Fruit fly (Drosophila melanogaster) whole organism, wandering third instar larva: Measurements from ENCODE around the gene Fum3.

Source experiments
- Abd-B ChIP-seq: fragments of >200 bp; optimal IDR thresholded peaks from 2 replicates; lab custom pipeline; 2017; ENCODE audit warnings: missing biosample characterization, missing genetic modification characterization
- CG32264 ChIP-seq: fragments of 200-800 bp; sonication (Bioruptor generic); optimal IDR thresholded peaks from 2 replicates; lab custom pipeline; 2016; ENCODE audit warnings: missing biosample characterization, missing genetic modification characterization
- CG9705 ChIP-seq: fragments of 200-800 bp; sonication (Bioruptor generic); optimal IDR thresholded peaks from 2 replicates; lab custom pipeline; 2018; ENCODE audit warnings: missing biosample characterization, mild to moderate bottlenecking, missing genetic modification characterization
- CrebA ChIP-seq: fragments of 200-800 bp; sonication (Bioruptor generic); optimal IDR thresholded peaks from 2 replicates; lab custom pipeline; 2016; ENCODE audit warnings: missing biosample characterization, mild to moderate bottlenecking, missing genetic modification characterization, borderline replicate concordance
- Dfd ChIP-seq: fragments of >200 bp; optimal IDR thresholded peaks from 2 replicates; lab custom pipeline; 2017; ENCODE audit warnings: missing biosample characterization, missing genetic modification characterization
- Dif ChIP-seq: fragments of 200-275, 200-300 bp; sonication (Bioruptor generic); optimal IDR thresholded peaks from 2 replicates; lab custom pipeline; 2018; ENCODE audit warnings: missing biosample characterization, missing genetic modification characterization; ENCODE audit not compliant: partially characterized antibody
- GATAd ChIP-seq: sonication (Bioruptor generic); optimal IDR thresholded peaks from 2 replicates; lab custom pipeline; 2016; ENCODE audit warnings: missing biosample characterization, missing genetic modification characterization
- HLH106 ChIP-seq: fragments of 200-800 bp; optimal IDR thresholded peaks from 3 replicates; lab custom pipeline; 2019; ENCODE audit warnings: missing biosample characterization, mild to moderate bottlenecking, missing genetic modification characterization, moderate library complexity
- Hnf4 ChIP-seq: fragments of 200-800 bp; sonication (Bioruptor generic); optimal IDR thresholded peaks from 2 replicates; lab custom pipeline; 2016; ENCODE audit warnings: missing biosample characterization, mild to moderate bottlenecking, missing genetic modification characterization
- Hr78 ChIP-seq: fragments of >200 bp; optimal IDR thresholded peaks from 2 replicates; lab custom pipeline; 2017; ENCODE audit warnings: missing biosample characterization, missing genetic modification characterization
- Hr83 ChIP-seq: fragments of 200-300 bp; sonication (Bioruptor generic); optimal IDR thresholded peaks from 2 replicates; lab custom pipeline; 2016; ENCODE audit warnings: missing biosample characterization, mild to moderate bottlenecking, missing genetic modification characterization, moderate library complexity; ENCODE audit not compliant: poor library complexity, severe bottlenecking
- Jra ChIP-seq: sonication (Bioruptor generic); optimal IDR thresholded peaks from 2 replicates; lab custom pipeline; 2016; ENCODE audit warnings: missing biosample characterization, missing genetic modification characterization
- Mio ChIP-seq: sonication (Bioruptor generic); optimal IDR thresholded peaks from 2 replicates; lab custom pipeline; 2016; ENCODE audit warnings: missing biosample characterization, missing genetic modification characterization
- Myc ChIP-seq: fragments of >200 bp; optimal IDR thresholded peaks from 2 replicates; lab custom pipeline; 2017
- N ChIP-seq: fragments of >200 bp; optimal IDR thresholded peaks from 2 replicates; lab custom pipeline; 2018; ENCODE audit warnings: missing biosample characterization, missing external identifiers, missing genetic modification characterization
- OdsH ChIP-seq: fragments of 200-800 bp; sonication (Bioruptor generic); optimal IDR thresholded peaks from 2 replicates; lab custom pipeline; 2016; ENCODE audit warnings: missing biosample characterization, mild to moderate bottlenecking, missing genetic modification characterization
- Rel ChIP-seq, 2 experiments: fragments of 200-800 bp; sonication (Bioruptor generic) in 1 of 2; optimal IDR thresholded peaks; 2 replicates in 1 of 2; 3 replicates in 1 of 2; lab custom pipeline; 2016 to 2019; ENCODE audit warnings: mild to moderate bottlenecking in 2 of 2, missing biosample characterization in 2 of 2, missing genetic modification characterization in 2 of 2, moderate library complexity in 1 of 2
- Sp1 ChIP-seq: fragments of 200-800 bp; sonication (Bioruptor generic); optimal IDR thresholded peaks from 3 replicates; lab custom pipeline; 2019; ENCODE audit warnings: missing biosample characterization, mild to moderate bottlenecking, missing genetic modification characterization, moderate library complexity
- Vsx2 ChIP-seq: fragments of 200-300, 225-300 bp; sonication (Bioruptor generic); optimal IDR thresholded peaks from 2 replicates; lab custom pipeline; 2018; ENCODE audit warnings: missing biosample characterization, missing genetic modification characterization; ENCODE audit not compliant: partially characterized antibody
- br ChIP-seq: fragments of 200-800 bp; sonication (Bioruptor generic); optimal IDR thresholded peaks from 2 replicates; lab custom pipeline; 2016; ENCODE audit warnings: missing biosample characterization, missing genetic modification characterization
- brk ChIP-seq: fragments of 200-800 bp; sonication (Bioruptor generic); optimal IDR thresholded peaks from 2 replicates; lab custom pipeline; 2016; ENCODE audit warnings: missing biosample characterization, mild to moderate bottlenecking, missing genetic modification characterization
- dl ChIP-seq, 2 experiments: fragments of 175-275, 200-275 bp in 1 of 2; fragments of 200-275 bp in 1 of 2; sonication (Bioruptor generic); optimal IDR thresholded peaks; lab custom pipeline; 2018; ENCODE audit warnings: mild to moderate bottlenecking in 2 of 2, missing biosample characterization in 2 of 2, missing genetic modification characterization in 2 of 2, moderate library complexity in 2 of 2; ENCODE audit not compliant: partially characterized antibody in 2 of 2, insufficient read depth in 1 of 2
- dmrt93B ChIP-seq: fragments of 200-800 bp; sonication (Bioruptor generic); optimal IDR thresholded peaks from 2 replicates; lab custom pipeline; 2018; ENCODE audit warnings: missing biosample characterization, mild to moderate bottlenecking, missing genetic modification characterization
- dsf ChIP-seq: sonication (Bioruptor generic); optimal IDR thresholded peaks from 2 replicates; lab custom pipeline; 2016; ENCODE audit warnings: missing biosample characterization, missing genetic modification characterization, borderline replicate concordance
- ey ChIP-seq: fragments of 200-800 bp; sonication (Bioruptor generic); optimal IDR thresholded peaks from 2 replicates; lab custom pipeline; 2016; ENCODE audit warnings: missing biosample characterization, missing genetic modification characterization
- foxo ChIP-seq, 2 experiments: fragments of 200-800 bp; sonication (Bioruptor generic); optimal IDR thresholded peaks; 2 replicates in 1 of 2; 3 replicates in 1 of 2; lab custom pipeline; 2016 to 2017; ENCODE audit warnings: missing biosample characterization in 2 of 2, missing genetic modification characterization in 2 of 2
- fru ChIP-seq: fragments of 200-800 bp; sonication (Bioruptor generic); optimal IDR thresholded peaks from 3 replicates; lab custom pipeline; 2016; ENCODE audit warnings: missing biosample characterization, mild to moderate bottlenecking, missing genetic modification characterization
- h ChIP-seq: fragments of 200-800 bp; sonication (Bioruptor generic); optimal IDR thresholded peaks from 3 replicates; lab custom pipeline; 2016; ENCODE audit warnings: missing biosample characterization, mild to moderate bottlenecking, missing genetic modification characterization
- jim ChIP-seq: fragments of 175-275, 200-325 bp; sonication (Bioruptor generic); optimal IDR thresholded peaks from 2 replicates; lab custom pipeline; 2016; ENCODE audit warnings: missing biosample characterization, mild to moderate bottlenecking, missing genetic modification characterization
- lola ChIP-seq: fragments of >200 bp; optimal IDR thresholded peaks from 2 replicates; lab custom pipeline; 2017; ENCODE audit warnings: missing biosample characterization, missing genetic modification characterization
- pan ChIP-seq: fragments of >200 bp; optimal IDR thresholded peaks from 2 replicates; lab custom pipeline; 2017
- psq ChIP-seq: fragments of 200-800 bp; sonication (Bioruptor generic); optimal IDR thresholded peaks from 3 replicates; lab custom pipeline; 2017; ENCODE audit warnings: missing biosample characterization, mild to moderate bottlenecking, missing genetic modification characterization, moderate library complexity
- rgr ChIP-seq: fragments of 200-800 bp; sonication (Bioruptor generic); optimal IDR thresholded peaks from 3 replicates; lab custom pipeline; 2016; ENCODE audit warnings: missing biosample characterization, mild to moderate bottlenecking, missing genetic modification characterization
- sage ChIP-seq: fragments of 200-800 bp; sonication (Bioruptor generic); optimal IDR thresholded peaks from 2 replicates; lab custom pipeline; 2016; ENCODE audit warnings: missing biosample characterization, mild to moderate bottlenecking, missing genetic modification characterization
- sv ChIP-seq: fragments of 200-800 bp; sonication (Bioruptor generic); optimal IDR thresholded peaks from 3 replicates; lab custom pipeline; 2016; ENCODE audit warnings: missing biosample characterization, missing genetic modification characterization
- tai ChIP-seq: sonication (Bioruptor generic); optimal IDR thresholded peaks from 2 replicates; lab custom pipeline; 2016; ENCODE audit warnings: missing biosample characterization, missing genetic modification characterization
- usp ChIP-seq: fragments of >200 bp; optimal IDR thresholded peaks from 2 replicates; lab custom pipeline; 2017; ENCODE audit warnings: missing biosample characterization, missing genetic modification characterization
- woc ChIP-seq: sonication (Bioruptor generic); optimal IDR thresholded peaks from 2 replicates; lab custom pipeline; 2016; ENCODE audit warnings: missing biosample characterization, mild to moderate bottlenecking, missing genetic modification characterization

Fum3 gene

DNA sequence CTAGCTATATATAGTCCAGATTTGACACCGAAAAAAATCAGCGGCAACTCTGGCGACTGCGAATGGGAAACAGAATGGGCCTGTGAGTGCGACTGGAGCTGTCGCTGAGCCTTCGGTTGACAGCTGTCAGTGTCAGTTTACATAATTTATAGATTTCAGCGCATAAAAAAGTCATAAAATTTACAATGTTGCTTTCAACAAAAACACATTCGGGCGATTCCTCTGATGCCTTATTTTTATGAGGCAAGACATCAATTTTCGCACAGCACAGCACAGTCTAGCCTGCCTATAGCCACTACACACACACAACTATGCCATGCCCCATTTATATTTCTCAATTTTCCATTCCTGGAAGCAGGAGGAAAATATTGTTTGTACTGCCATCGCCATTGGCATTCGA lies 6.7 kb upstream of the Fum3 start:
- TF ChIP-seq CG32264 (GFP tag; lab: Kevin White, UChicago) (no peak), Rel (GFP tag; optimal IDR thresholded peaks at IDR 0.05; lab: Kevin White, UChicago) (no peak), Rel (tag; optimal IDR thresholded peaks at IDR 0.05; lab: Kevin White, UChicago) (no peak), Vsx2 (GFP tag; lab: Kevin White, UChicago) (no peak), Mio (no peak), CG9705 (GFP tag; lab: Kevin White, UChicago) (no peak), N (GFP tag; lab: Kevin White, UChicago) (no peak)

DNA sequence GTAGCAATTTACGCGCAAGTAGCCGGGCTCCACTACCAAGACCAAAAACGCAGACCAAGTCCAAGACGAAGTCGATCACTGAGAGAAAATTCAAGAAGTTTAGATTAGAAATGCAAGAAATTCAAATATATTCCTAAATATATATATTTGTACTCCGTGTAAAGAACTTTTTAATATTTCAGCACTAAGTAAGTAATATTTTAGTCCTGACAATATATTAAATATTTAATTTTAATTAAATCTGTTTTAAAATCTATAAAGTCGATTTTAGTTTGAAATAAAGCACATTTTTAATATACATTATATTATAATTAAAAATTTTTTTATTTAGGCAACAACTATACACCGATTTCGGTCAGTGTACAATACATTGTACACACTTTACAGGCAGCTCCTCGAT lies 1.3 kb upstream of the Fum3 start:
- TF ChIP-seq dl (GFP tag; optimal IDR thresholded peaks at IDR 0.05; lab: Kevin White, UChicago; ENCODE audit: insufficient read depth in 1 of 2, partially characterized antibody in 2 of 2), result no peak
- peak; percentile 7 for TF ChIP-seq fru (GFP tag; lab: Kevin White, UChicago)
- TF ChIP-seq woc (GFP tag; lab: Kevin White, UChicago), result no peak
- no peak for TF ChIP-seq GATAd (GFP tag; lab: Kevin White, UChicago)
- TF ChIP-seq Rel (GFP tag; optimal IDR thresholded peaks at IDR 0.05; lab: Kevin White, UChicago), result no peak
- TF ChIP-seq Rel (tag; optimal IDR thresholded peaks at IDR 0.05; lab: Kevin White, UChicago), result no peak
- TF ChIP-seq dsf, result no peak
- no peak for TF ChIP-seq Jra (GFP tag; lab: Kevin White, UChicago)
- no peak for TF ChIP-seq ey (GFP tag; lab: Kevin White, UChicago)
- TF ChIP-seq jim (GFP tag; lab: Kevin White, UChicago), result no peak
- no peak for TF ChIP-seq Abd-B (GFP tag; lab: Kevin White, UChicago)
- TF ChIP-seq brk (GFP tag; lab: Kevin White, UChicago), result no peak
- TF ChIP-seq lola (GFP tag; lab: Kevin White, UChicago), result no peak
- TF ChIP-seq Mio, result no peak
- TF ChIP-seq tai (GFP tag; lab: Kevin White, UChicago), result no peak
- TF ChIP-seq usp, result no peak
- peak; percentile 24 for TF ChIP-seq OdsH (GFP tag; lab: Kevin White, UChicago)
- no peak for TF ChIP-seq Hr83
- peak in 1 of 2 experiments; percentile 43 for TF ChIP-seq foxo (GFP tag; optimal IDR thresholded peaks at IDR 0.05; lab: Kevin White, UChicago)
- TF ChIP-seq dmrt93B, result peak; percentile 25
- no peak for TF ChIP-seq Hnf4 (GFP tag; lab: Kevin White, UChicago)
- no peak for TF ChIP-seq Dfd (GFP tag; lab: Kevin White, UChicago)
- no peak for TF ChIP-seq Vsx2 (GFP tag; lab: Kevin White, UChicago)
- no peak for TF ChIP-seq pan (lab: Kevin White, UChicago)
- TF ChIP-seq Myc (lab: Kevin White, UChicago), result no peak
- peak; percentile 55 for TF ChIP-seq Sp1 (GFP tag; lab: Kevin White, UChicago)
- no peak for TF ChIP-seq h
- no peak for TF ChIP-seq Dif (GFP tag; lab: Kevin White, UChicago)
- TF ChIP-seq rgr (GFP tag; lab: Kevin White, UChicago), result no peak
- TF ChIP-seq HLH106, result peak; percentile 63
- no peak for TF ChIP-seq CG9705 (GFP tag; lab: Kevin White, UChicago)
- no peak for TF ChIP-seq N (GFP tag; lab: Kevin White, UChicago)
- TF ChIP-seq br, result no peak
- no peak for TF ChIP-seq Hr78
- no peak for TF ChIP-seq sv (GFP tag; lab: Kevin White, UChicago)
- TF ChIP-seq CG32264 (GFP tag; lab: Kevin White, UChicago), result no peak
- TF ChIP-seq sage, result no peak
- TF ChIP-seq psq, result peak; percentile 46
- TF ChIP-seq CrebA (GFP tag; lab: Kevin White, UChicago), result no peak

DNA sequence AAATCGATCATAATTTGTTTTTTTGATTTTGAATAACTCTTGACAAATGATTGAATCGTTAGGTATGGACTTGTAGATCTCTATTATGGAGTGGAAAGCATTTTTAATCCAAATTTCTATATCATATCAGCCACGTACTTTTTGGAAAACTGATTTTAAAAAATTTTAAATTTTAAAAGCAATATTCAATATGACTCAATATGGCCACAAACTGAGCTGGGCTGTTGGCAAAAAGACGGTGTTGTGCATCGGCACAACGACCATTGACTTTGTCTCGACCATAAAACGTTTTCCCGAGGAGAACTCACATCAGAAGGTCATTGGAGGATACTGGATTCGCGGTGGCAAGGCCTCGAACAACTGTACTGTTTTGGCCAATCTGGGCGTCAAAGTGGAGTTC lies 7.3 kb downstream of the Fum3 start, which contains the start of the genes CG12289 and CG7551:
TSS of gene CG12289 (minus strand) at position 101 of the 400 bp plus-strand sequence.
TSS of gene CG7551 (plus strand) at position 121 of the 400 bp plus-strand sequence.
- no peak for TF ChIP-seq dmrt93B
